Worm (Caenorhabditis elegans): ENCODE data around the gene srab-8.

DNA sequence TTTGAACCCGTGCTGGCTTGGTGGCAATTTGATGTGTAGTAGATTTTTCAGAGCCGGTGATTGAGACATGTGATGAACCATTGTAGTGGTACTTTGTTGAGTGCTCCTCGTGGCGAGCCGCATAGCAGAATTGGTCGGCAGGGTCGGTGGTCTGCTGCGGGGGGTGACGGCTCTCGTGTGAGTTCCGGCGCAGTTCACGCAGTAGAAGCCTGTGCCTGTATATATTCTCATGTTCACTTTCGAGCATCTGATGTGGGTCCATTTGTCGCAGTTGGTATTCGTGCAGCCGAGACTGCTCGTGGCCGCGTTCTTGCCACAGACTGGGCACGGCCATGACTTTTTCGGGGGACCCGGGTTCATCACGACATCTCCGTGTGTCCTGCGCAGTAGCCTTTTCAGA lies 14.0 kb upstream of the srab-8 start:
- TF ChIP-seq ama-1 (optimal IDR thresholded peaks at IDR 0.05) (no peak), snpc-4 (tag; optimal IDR thresholded peaks at IDR 0.05) (no peak), ceh-16 (tag; optimal IDR thresholded peaks at IDR 0.05) (no peak)

Measured in whole organism, L3 larva.